Fruit fly (Drosophila melanogaster) whole organism, embryonic: ENCODE results near the gene CG32700.

Experiments
- Awh ChIP-seq: fragments of 200-800 bp; sonication (Bioruptor generic); IDR thresholded peaks from 2 replicates; pipeline ENCODE4, ENCODE4 v1.3.6; 2022; ENCODE audit warnings: missing biosample characterization, missing genetic modification characterization
- CG10321 ChIP-seq: fragments of 200-800 bp; sonication (Bioruptor generic); IDR thresholded peaks from 2 replicates; pipeline ENCODE4 v1.3.6; 2022; ENCODE audit warnings: missing biosample characterization, missing genetic modification characterization
- CG10543 ChIP-seq: fragments of 200-800 bp; sonication (Bioruptor generic); optimal IDR thresholded peaks from 3 replicates; lab custom pipeline; 2017; ENCODE audit warnings: missing biosample characterization, mild to moderate bottlenecking, missing genetic modification characterization, moderate library complexity
- CG12071 ChIP-seq: fragments of 200-800 bp; sonication (Bioruptor generic); optimal IDR thresholded peaks from 3 replicates; lab custom pipeline; 2018; ENCODE audit warnings: missing biosample characterization, mild to moderate bottlenecking, missing genetic modification characterization
- CG12236 ChIP-seq: fragments of 200-800 bp; sonication (Bioruptor generic); optimal IDR thresholded peaks from 2 replicates; lab custom pipeline; 2016; ENCODE audit warnings: missing biosample characterization, missing genetic modification characterization
- CG12659 ChIP-seq: fragments of 200-800 bp; sonication (Bioruptor generic); optimal IDR thresholded peaks from 3 replicates; lab custom pipeline; 2017; ENCODE audit warnings: mild to moderate bottlenecking, missing biosample characterization, missing genetic modification reagents, missing genetic modification characterization
- CG16863 ChIP-seq: fragments of 200-800 bp; sonication (Bioruptor generic); optimal IDR thresholded peaks from 3 replicates; lab custom pipeline; 2016; ENCODE audit warnings: missing biosample characterization, missing genetic modification characterization
- CG17328 ChIP-seq: fragments of 200-800 bp; sonication (Bioruptor generic); IDR thresholded peaks from 2 replicates; pipeline ENCODE4 v1.3.6; 2022; ENCODE audit warnings: missing biosample characterization, missing genetic modification characterization
- CG17385 ChIP-seq: fragments of 200-800 bp; sonication (Bioruptor generic); optimal IDR thresholded peaks from 3 replicates; lab custom pipeline; 2018; ENCODE audit warnings: missing biosample characterization, mild to moderate bottlenecking, missing genetic modification characterization
- CG30020 ChIP-seq: fragments of 200-800 bp; optimal IDR thresholded peaks from 2 replicates; lab custom pipeline; 2019; ENCODE audit warnings: missing biosample characterization, mild to moderate bottlenecking, missing genetic modification characterization, moderate library complexity
- CG33213 ChIP-seq: fragments of 200-800 bp; sonication (Bioruptor generic); optimal IDR thresholded peaks from 3 replicates; lab custom pipeline; 2016; ENCODE audit warnings: missing biosample characterization, missing genetic modification characterization
- CG34224 ChIP-seq: fragments of 200-800 bp; sonication (Bioruptor generic); IDR thresholded peaks from 3 replicates; pipeline ENCODE4 v1.3.6; 2022; ENCODE audit warnings: missing biosample characterization, missing genetic modification characterization; ENCODE audit not compliant: partially characterized antibody
- CG43689 ChIP-seq: fragments of 200-800 bp; sonication (Bioruptor generic); IDR thresholded peaks from 2 replicates; pipeline ENCODE4 v1.3.6; 2022; ENCODE audit warnings: missing biosample characterization, missing genetic modification characterization
- CG6272 ChIP-seq: fragments of 200-800 bp; sonication (Bioruptor generic); IDR thresholded peaks from 2 replicates; pipeline ENCODE4 v1.3.6; 2022; ENCODE audit warnings: missing biosample characterization, missing genetic modification characterization
- CG6813 ChIP-seq: fragments of 200-800 bp; sonication (Bioruptor generic); optimal IDR thresholded peaks from 2 replicates; lab custom pipeline; 2017; ENCODE audit warnings: missing biosample characterization, missing genetic modification characterization, mild to moderate bottlenecking, moderate library complexity, missing genetic modification reagents
- CG7556 ChIP-seq: fragments of 200-800 bp; sonication (Bioruptor generic); optimal IDR thresholded peaks from 2 replicates; lab custom pipeline; 2017; ENCODE audit warnings: missing biosample characterization, mild to moderate bottlenecking, missing genetic modification characterization
- CG7839 ChIP-seq: fragments of 200-800 bp; sonication (Bioruptor generic); optimal IDR thresholded peaks from 3 replicates; lab custom pipeline; 2018; ENCODE audit warnings: missing biosample characterization, mild to moderate bottlenecking, missing genetic modification characterization, moderate library complexity
- Chrac-16 ChIP-seq: fragments of 200-800 bp; sonication (Bioruptor generic); optimal IDR thresholded peaks from 3 replicates; lab custom pipeline; 2016; ENCODE audit warnings: missing biosample characterization, missing genetic modification characterization
- D19A ChIP-seq: fragments of 200-800 bp; optimal IDR thresholded peaks from 3 replicates; lab custom pipeline; 2019; ENCODE audit warnings: missing biosample characterization, mild to moderate bottlenecking, missing genetic modification characterization, moderate library complexity
- Dfd ChIP-seq, 2 experiments: fragments of >200 bp; optimal IDR thresholded peaks; 2 replicates each; lab custom pipeline; 2017; ENCODE audit warnings: missing biosample characterization in 2 of 2, missing genetic modification characterization in 2 of 2
- Dip3 ChIP-seq: fragments of 200-800 bp; sonication (Bioruptor generic); optimal IDR thresholded peaks from 3 replicates; lab custom pipeline; 2016; ENCODE audit warnings: missing biosample characterization, missing genetic modification characterization
- Fer1 ChIP-seq: fragments of 200-800 bp; sonication (Bioruptor generic); optimal IDR thresholded peaks from 2 replicates; lab custom pipeline; 2017; ENCODE audit warnings: missing biosample characterization, mild to moderate bottlenecking, missing genetic modification characterization
- GATAe ChIP-seq: fragments of 200-800 bp; sonication (Bioruptor generic); conservative IDR thresholded peaks from 2 replicates; pipeline ENCODE4 v1.3.6; 2022; ENCODE audit warnings: missing biosample characterization, missing genetic modification characterization
- H15 ChIP-seq: fragments of 200-800 bp; sonication (Bioruptor generic); IDR thresholded peaks from 3 replicates; pipeline ENCODE4 v1.3.6; 2022; ENCODE audit warnings: missing biosample characterization, missing genetic modification characterization
- Hr39 ChIP-seq: fragments of >200 bp; optimal IDR thresholded peaks from 2 replicates; lab custom pipeline; 2017
- Hr78 ChIP-seq, 2 experiments: fragments of 200-800 bp in 1 of 2; fragments of >200 bp in 1 of 2; sonication (Bioruptor generic) in 1 of 2; optimal IDR thresholded peaks; 2 replicates each; lab custom pipeline; 2017 to 2019; ENCODE audit warnings: missing biosample characterization in 2 of 2, missing genetic modification characterization in 2 of 2, mild to moderate bottlenecking in 1 of 2, moderate library complexity in 1 of 2
- PHDP ChIP-seq: fragments of 200-800 bp; sonication (Bioruptor generic); optimal IDR thresholded peaks from 3 replicates; lab custom pipeline; 2018; ENCODE audit warnings: missing biosample characterization, mild to moderate bottlenecking, missing genetic modification characterization, moderate library complexity
- Ptx1 ChIP-seq: fragments of 200-800 bp; sonication (Bioruptor generic); IDR thresholded peaks from 2 replicates; pipeline ENCODE4 v1.3.6; 2022; ENCODE audit warnings: missing biosample characterization, missing genetic modification characterization
- Scr ChIP-seq: fragments of 200-800 bp; sonication (Bioruptor generic); IDR thresholded peaks from 2 replicates; pipeline ENCODE4 v1.3.6; 2022; ENCODE audit warnings: missing biosample characterization, missing genetic modification characterization; ENCODE audit not compliant: partially characterized antibody
- Sin3A ChIP-seq: fragments of >200 bp; optimal IDR thresholded peaks from 2 replicates; lab custom pipeline; 2018
- Spps ChIP-seq: fragments of 200-800 bp; sonication (Bioruptor generic); optimal IDR thresholded peaks from 2 replicates; lab custom pipeline; 2018; ENCODE audit warnings: missing biosample characterization, mild to moderate bottlenecking, missing genetic modification characterization
- Ssrp ChIP-seq: fragments of 200-800 bp; sonication (Bioruptor generic); optimal IDR thresholded peaks from 2 replicates; lab custom pipeline; 2018; ENCODE audit warnings: missing biosample characterization, mild to moderate bottlenecking, missing genetic modification characterization, moderate library complexity
- Vsx1 ChIP-seq: fragments of 200-800 bp; sonication (Bioruptor generic); optimal IDR thresholded peaks from 2 replicates; lab custom pipeline; 2017; ENCODE audit warnings: missing biosample characterization, mild to moderate bottlenecking, missing genetic modification characterization, missing genetic modification reagents
- amos ChIP-seq: fragments of 200-800 bp; sonication (Bioruptor generic); IDR thresholded peaks from 2 replicates; pipeline ENCODE4 v1.3.6; 2022; ENCODE audit warnings: missing biosample characterization, missing genetic modification characterization; ENCODE audit not compliant: partially characterized antibody
- ase ChIP-seq: fragments of 200-800 bp; sonication (Bioruptor generic); IDR thresholded peaks from 3 replicates; pipeline ENCODE4 v1.3.6; 2022; ENCODE audit warnings: missing biosample characterization, missing genetic modification characterization
- bigmax ChIP-seq: fragments of 200-800 bp; sonication (Bioruptor generic); optimal IDR thresholded peaks from 2 replicates; lab custom pipeline; 2018; ENCODE audit warnings: missing biosample characterization, mild to moderate bottlenecking, missing genetic modification characterization
- cad ChIP-seq: fragments of >200 bp; optimal IDR thresholded peaks from 2 replicates; lab custom pipeline; 2017; ENCODE audit warnings: missing biosample characterization, missing genetic modification characterization
- chm ChIP-seq: fragments of 200-800 bp; sonication (Bioruptor generic); IDR thresholded peaks from 2 replicates; pipeline ENCODE4 v1.3.6; 2022; ENCODE audit warnings: missing biosample characterization, missing genetic modification characterization
- ems ChIP-seq: fragments of 200-800 bp; sonication (Bioruptor generic); optimal IDR thresholded peaks from 3 replicates; lab custom pipeline; 2016; ENCODE audit warnings: missing biosample characterization, missing genetic modification characterization
- fd64A ChIP-seq: fragments of 200-800 bp; sonication (Bioruptor generic); optimal IDR thresholded peaks from 3 replicates; lab custom pipeline; 2018; ENCODE audit warnings: missing biosample characterization, mild to moderate bottlenecking, missing genetic modification characterization
- gcm2 ChIP-seq: fragments of 200-800 bp; sonication (Bioruptor generic); optimal IDR thresholded peaks from 2 replicates; lab custom pipeline; 2016; ENCODE audit warnings: missing biosample characterization, missing genetic modification characterization
- gem ChIP-seq: fragments of 200-800 bp; sonication (Bioruptor generic); optimal IDR thresholded peaks from 2 replicates; lab custom pipeline; 2019; ENCODE audit warnings: missing biosample characterization, mild to moderate bottlenecking, missing genetic modification characterization, moderate library complexity
- gt ChIP-seq: fragments of 200-800 bp; sonication (Bioruptor generic); IDR thresholded peaks from 2 replicates; pipeline ENCODE4 v1.3.6; 2022; ENCODE audit warnings: missing biosample characterization, missing genetic modification characterization
- hth ChIP-seq: fragments of >200 bp; optimal IDR thresholded peaks from 2 replicates; lab custom pipeline; 2017; ENCODE audit warnings: inconsistent platforms
- ken ChIP-seq: fragments of 200-800 bp; sonication (Bioruptor generic); IDR thresholded peaks from 3 replicates; pipeline ENCODE4 v1.3.6; 2022; ENCODE audit warnings: missing biosample characterization, missing genetic modification characterization
- knrl ChIP-seq: fragments of 200-800 bp; sonication (Bioruptor generic); IDR thresholded peaks from 3 replicates; pipeline ENCODE4 v1.3.6; 2022; ENCODE audit warnings: missing biosample characterization, missing genetic modification characterization; ENCODE audit not compliant: partially characterized antibody
- mam ChIP-seq: fragments of 200-800 bp; sonication (Bioruptor generic); optimal IDR thresholded peaks from 3 replicates; lab custom pipeline; 2016; ENCODE audit warnings: missing biosample characterization, missing genetic modification characterization
- mirr ChIP-seq: fragments of 200-800 bp; sonication (Bioruptor generic); optimal IDR thresholded peaks from 3 replicates; lab custom pipeline; 2018; ENCODE audit warnings: missing biosample characterization, mild to moderate bottlenecking, missing genetic modification characterization
- otp ChIP-seq: fragments of 200-800 bp; sonication (Bioruptor generic); IDR thresholded peaks from 3 replicates; pipeline ENCODE4, ENCODE4 v1.3.6; 2022; ENCODE audit warnings: missing biosample characterization, missing genetic modification characterization
- pum ChIP-seq: fragments of 200-800 bp; sonication (Bioruptor generic); optimal IDR thresholded peaks from 2 replicates; lab custom pipeline; 2016; ENCODE audit warnings: missing biosample characterization, missing genetic modification characterization
- slou ChIP-seq: fragments of 200-800 bp; sonication (Bioruptor generic); optimal IDR thresholded peaks from 3 replicates; lab custom pipeline; 2016; ENCODE audit warnings: missing biosample characterization, missing genetic modification characterization
- stc ChIP-seq: fragments of 200-800 bp; sonication (Bioruptor generic); IDR thresholded peaks from 2 replicates; pipeline ENCODE4 v1.3.6; 2022; ENCODE audit warnings: missing biosample characterization, missing genetic modification characterization

Gene CG32700

DNA sequence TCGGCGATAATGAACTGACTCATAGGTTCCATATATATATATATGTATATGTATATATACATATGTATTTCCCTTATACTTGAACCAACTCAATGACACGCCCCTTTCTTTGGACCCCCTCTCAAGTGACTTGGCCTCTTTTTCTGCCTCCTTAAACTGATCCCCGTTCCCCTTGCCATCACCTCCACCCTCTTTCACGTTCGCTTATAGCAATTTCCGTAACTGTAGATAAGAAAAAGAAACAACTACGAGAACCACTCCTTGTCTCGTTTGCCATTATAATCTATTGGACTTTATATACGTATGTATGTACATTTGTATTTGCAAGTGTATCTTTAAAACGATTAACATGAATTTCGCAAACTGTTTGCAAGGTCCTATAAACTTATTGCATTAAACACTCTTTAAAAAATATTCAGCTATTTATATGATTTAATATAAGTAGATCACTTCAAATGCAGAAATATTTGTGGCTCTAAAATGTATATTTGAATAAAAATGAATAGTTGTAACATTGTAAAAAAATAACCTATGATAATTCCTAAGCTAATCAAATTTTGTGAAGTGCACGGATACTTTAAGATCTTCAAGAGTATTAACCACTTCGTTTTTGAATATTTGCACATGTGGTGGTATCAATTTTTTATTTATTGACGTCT is 32.1 kb upstream of the CG32700 start (continued):
- TF ChIP-seq Dfd (GFP tag; optimal IDR thresholded peaks at IDR 0.05; lab: Kevin White, UChicago) = no peak
- TF ChIP-seq Chrac-16 (GFP tag; lab: Kevin White, UChicago) = no peak
- no peak for TF ChIP-seq CG12071 (GFP tag; lab: Kevin White, UChicago)
- TF ChIP-seq CG7556 (GFP tag; lab: Kevin White, UChicago) = no peak
- no peak for TF ChIP-seq H15 (GFP tag; lab: Robert Waterston, UW)
- TF ChIP-seq gem = peak; percentile 49
- no peak for TF ChIP-seq mam (GFP tag; lab: Kevin White, UChicago)
- TF ChIP-seq Awh = no peak
- no peak for TF ChIP-seq CG10321 (GFP tag; lab: Robert Waterston, UW)
- TF ChIP-seq Hr78 (GFP tag; optimal IDR thresholded peaks at IDR 0.05; lab: Kevin White, UChicago) = no peak
- no peak for TF ChIP-seq CG30020
- TF ChIP-seq pum (GFP tag; lab: Kevin White, UChicago) = no peak
- no peak for TF ChIP-seq CG17385 (GFP tag; lab: Kevin White, UChicago)
- TF ChIP-seq cad = no peak
- TF ChIP-seq Dip3 (GFP tag; lab: Kevin White, UChicago) = peak; percentile 23
- TF ChIP-seq CG17328 (GFP tag; lab: Robert Waterston, UW) = no peak
- TF ChIP-seq CG16863 (GFP tag; lab: Kevin White, UChicago) = no peak
- no peak for TF ChIP-seq gcm2 (GFP tag; lab: Kevin White, UChicago)
- TF ChIP-seq Scr (GFP tag; lab: Robert Waterston, UW) = no peak
- TF ChIP-seq CG34224 (GFP tag; lab: Robert Waterston, UW) = no peak
- TF ChIP-seq CG33213 (GFP tag; lab: Kevin White, UChicago) = no peak
- TF ChIP-seq Ssrp = no peak
- TF ChIP-seq Ptx1 (GFP tag; lab: Robert Waterston, UW) = no peak
- no peak for TF ChIP-seq gt
- TF ChIP-seq hth = no peak
- no peak for TF ChIP-seq CG43689
- no peak for TF ChIP-seq fd64A (GFP tag; lab: Kevin White, UChicago)
- no peak for TF ChIP-seq Fer1 (GFP tag; lab: Kevin White, UChicago)
- TF ChIP-seq CG6272 (GFP tag; lab: Robert Waterston, UW) = no peak
- no peak for TF ChIP-seq amos
- TF ChIP-seq stc (GFP tag; lab: Robert Waterston, UW) = no peak
- TF ChIP-seq CG12236 (GFP tag; lab: Kevin White, UChicago) = no peak
- no peak for TF ChIP-seq CG6813
- no peak for TF ChIP-seq Spps (tag; lab: Kevin White, UChicago)
- peak; percentile 52 for TF ChIP-seq CG7839
- no peak for TF ChIP-seq CG12659 (GFP tag; lab: Kevin White, UChicago)
- TF ChIP-seq ems (GFP tag; lab: Kevin White, UChicago) = no peak
- TF ChIP-seq ase (GFP tag; lab: Robert Waterston, UW) = no peak
- TF ChIP-seq PHDP (tag; lab: Kevin White, UChicago) = peak; percentile 38
- peak; percentile 67 for TF ChIP-seq D19A
- TF ChIP-seq CG10543 (GFP tag; lab: Kevin White, UChicago) = no peak
- TF ChIP-seq slou = no peak
- TF ChIP-seq GATAe (GFP tag; lab: Robert Waterston, UW) = no peak
- TF ChIP-seq Hr39 (lab: Kevin White, UChicago) = no peak
- TF ChIP-seq Vsx1 (GFP tag; lab: Kevin White, UChicago) = no peak
- TF ChIP-seq ken (GFP tag; lab: Robert Waterston, UW) = no peak
- no peak for TF ChIP-seq bigmax (GFP tag; lab: Kevin White, UChicago)
- no peak for TF ChIP-seq chm (GFP tag; lab: Robert Waterston, UW)
- peak; percentile 9 for TF ChIP-seq mirr (GFP tag; lab: Kevin White, UChicago)
- no peak for TF ChIP-seq Sin3A (lab: Kevin White, UChicago)
- no peak for TF ChIP-seq knrl (GFP tag; lab: Robert Waterston, UW)
- no peak for TF ChIP-seq otp (GFP tag; lab: Robert Waterston, UW)
